Fruit fly (Drosophila melanogaster) whole organism, embryonic: ENCODE measurements around the gene Megf8.
A peak's percentile ranks its signal among the peaks of the same experiment; 100 is the strongest.

Source experiments
- Atf6 ChIP-seq: fragments of 200-800 bp; sonication (Bioruptor generic); IDR thresholded peaks from 2 replicates; pipeline ENCODE4 v1.3.6; 2022; ENCODE audit warnings: missing biosample characterization, missing genetic modification characterization
- BEAF-32 ChIP-seq: fragments of 200-800 bp; sonication (Bioruptor generic); optimal IDR thresholded peaks from 3 replicates; lab custom pipeline; 2017; ENCODE audit warnings: missing biosample characterization, missing genetic modification characterization, mild to moderate bottlenecking, moderate library complexity, missing genetic modification reagents
- Blimp-1 ChIP-seq: fragments of 200-800 bp; sonication (Bioruptor generic); optimal IDR thresholded peaks from 3 replicates; lab custom pipeline; 2018; ENCODE audit warnings: missing biosample characterization, missing genetic modification characterization, mild to moderate bottlenecking, moderate library complexity, missing genetic modification reagents
- CG10274 ChIP-seq: fragments of 200-800 bp; sonication (Bioruptor generic); optimal IDR thresholded peaks from 3 replicates; lab custom pipeline; 2017; ENCODE audit warnings: missing biosample characterization, mild to moderate bottlenecking, missing genetic modification characterization
- CG11247 ChIP-seq: fragments of 200-800 bp; sonication (Bioruptor generic); IDR thresholded peaks from 2 replicates; pipeline ENCODE4 v1.3.6; 2022; ENCODE audit warnings: missing biosample characterization, missing genetic modification characterization
- CG11560 ChIP-seq: fragments of 200-800 bp; sonication (Bioruptor generic); IDR thresholded peaks from 3 replicates; pipeline ENCODE4 v1.3.6; 2022; ENCODE audit warnings: missing biosample characterization, missing genetic modification characterization
- CG1233 ChIP-seq: fragments of 200-800 bp; sonication (Bioruptor generic); optimal IDR thresholded peaks from 4 replicates; lab custom pipeline; 2018; ENCODE audit warnings: missing biosample characterization, mild to moderate bottlenecking, missing genetic modification characterization
- CG13624 ChIP-seq: fragments of 200-800 bp; sonication (Bioruptor generic); optimal IDR thresholded peaks from 2 replicates; lab custom pipeline; 2016; ENCODE audit warnings: missing biosample characterization, missing genetic modification characterization
- CG13775 ChIP-seq: fragments of 200-800 bp; sonication (Bioruptor generic); optimal IDR thresholded peaks from 3 replicates; lab custom pipeline; 2017; ENCODE audit warnings: missing biosample characterization, mild to moderate bottlenecking, missing genetic modification characterization
- CG15601 ChIP-seq: fragments of 200-800 bp; sonication (Bioruptor generic); optimal IDR thresholded peaks from 3 replicates; lab custom pipeline; 2019; ENCODE audit warnings: missing biosample characterization, mild to moderate bottlenecking, missing genetic modification characterization, moderate library complexity
- CG16815 ChIP-seq: fragments of 200-800 bp; sonication (Bioruptor generic); optimal IDR thresholded peaks from 3 replicates; lab custom pipeline; 2017; ENCODE audit warnings: missing biosample characterization, mild to moderate bottlenecking, missing genetic modification characterization
- CG17361 ChIP-seq: fragments of 200-800 bp; sonication (Bioruptor generic); IDR thresholded peaks from 3 replicates; pipeline ENCODE4 v1.3.6; 2022; ENCODE audit warnings: missing biosample characterization, missing genetic modification characterization
- CG2678 ChIP-seq: fragments of 200-800 bp; sonication (Bioruptor generic); optimal IDR thresholded peaks from 3 replicates; lab custom pipeline; 2019; ENCODE audit warnings: missing biosample characterization, mild to moderate bottlenecking, missing genetic modification characterization, moderate library complexity
- CG2712 ChIP-seq: fragments of 200-800 bp; optimal IDR thresholded peaks from 3 replicates; lab custom pipeline; 2019; ENCODE audit warnings: missing biosample characterization, mild to moderate bottlenecking, missing genetic modification characterization, moderate library complexity
- CG32767 ChIP-seq: fragments of 200-800 bp; sonication (Bioruptor generic); IDR thresholded peaks from 2 replicates; pipeline ENCODE4 v1.3.6; 2022; ENCODE audit warnings: missing biosample characterization, missing genetic modification characterization
- CG34422 ChIP-seq: fragments of 200-800 bp; sonication (Bioruptor generic); IDR thresholded peaks from 3 replicates; pipeline ENCODE4 v1.3.6; 2022; ENCODE audit warnings: missing biosample characterization, missing genetic modification characterization
- CG3847 ChIP-seq: fragments of 200-800 bp; sonication (Bioruptor generic); IDR thresholded peaks from 2 replicates; pipeline ENCODE4 v1.3.6; 2022; ENCODE audit warnings: missing biosample characterization, missing genetic modification characterization
- CG7928 ChIP-seq: fragments of 200-800 bp; sonication (Bioruptor generic); optimal IDR thresholded peaks from 2 replicates; lab custom pipeline; 2017; ENCODE audit warnings: missing biosample characterization, mild to moderate bottlenecking, missing genetic modification characterization
- CG7963 ChIP-seq: fragments of 200-800 bp; sonication (Bioruptor generic); IDR thresholded peaks from 3 replicates; pipeline ENCODE4 v1.3.6; 2022; ENCODE audit warnings: missing biosample characterization, missing genetic modification characterization; ENCODE audit not compliant: partially characterized antibody
- CG8478 ChIP-seq: fragments of >200 bp; optimal IDR thresholded peaks from 2 replicates; lab custom pipeline; 2018
- CG8944 ChIP-seq: fragments of 200-800 bp; sonication (Bioruptor generic); optimal IDR thresholded peaks from 3 replicates; lab custom pipeline; 2016; ENCODE audit warnings: missing biosample characterization, missing genetic modification characterization
- CG9797 ChIP-seq: fragments of 200-800 bp; sonication (Bioruptor generic); optimal IDR thresholded peaks from 3 replicates; lab custom pipeline; 2018; ENCODE audit warnings: missing biosample characterization, mild to moderate bottlenecking, missing genetic modification characterization
- Camta ChIP-seq: fragments of 200-800 bp; sonication (Bioruptor generic); optimal IDR thresholded peaks from 2 replicates; lab custom pipeline; 2016; ENCODE audit warnings: missing biosample characterization, missing genetic modification characterization
- Eip74EF ChIP-seq, 2 experiments: fragments of 200-800 bp in 1 of 2; fragments of >200 bp in 1 of 2; sonication (Bioruptor generic) in 1 of 2; optimal IDR thresholded peaks; 2 replicates each; lab custom pipeline; 2017 to 2019; ENCODE audit warnings: missing biosample characterization in 2 of 2, missing genetic modification characterization in 2 of 2, mild to moderate bottlenecking in 1 of 2, moderate library complexity in 1 of 2
- Gsc ChIP-seq: fragments of 200-800 bp; sonication (Bioruptor generic); IDR thresholded peaks from 2 replicates; pipeline ENCODE4 v1.3.6; 2022; ENCODE audit warnings: missing biosample characterization, missing genetic modification characterization
- HLHmδ ChIP-seq: fragments of 200-800 bp; sonication (Bioruptor generic); optimal IDR thresholded peaks from 2 replicates; lab custom pipeline; 2018; ENCODE audit warnings: missing biosample characterization, mild to moderate bottlenecking, missing genetic modification characterization, moderate library complexity
- Hmr ChIP-seq: fragments of 200-800 bp; sonication (Bioruptor generic); optimal IDR thresholded peaks from 3 replicates; lab custom pipeline; 2017; ENCODE audit warnings: mild to moderate bottlenecking, missing biosample characterization, missing genetic modification reagents, missing genetic modification characterization
- Hr51 ChIP-seq, 2 experiments: fragments of 200-800 bp; sonication (Bioruptor generic); optimal IDR thresholded peaks; 2 replicates in 1 of 2; 3 replicates in 1 of 2; lab custom pipeline; 2016 to 2018; ENCODE audit warnings: missing biosample characterization in 2 of 2, missing genetic modification characterization in 2 of 2, mild to moderate bottlenecking in 1 of 2, moderate library complexity in 1 of 2
- Med ChIP-seq: fragments of 200-800 bp; sonication (Bioruptor generic); peaks from one replicate; lab custom pipeline; 2016; ENCODE audit warnings: missing biosample characterization, missing genetic modification characterization, mild to moderate bottlenecking, inconsistent platforms, moderate library complexity
- Oli ChIP-seq: fragments of 200-800 bp; sonication (Bioruptor generic); optimal IDR thresholded peaks from 2 replicates; lab custom pipeline; 2018; ENCODE audit warnings: missing biosample characterization, mild to moderate bottlenecking, missing genetic modification characterization, moderate library complexity
- Scr ChIP-seq: fragments of 200-800 bp; sonication (Bioruptor generic); IDR thresholded peaks from 2 replicates; pipeline ENCODE4 v1.3.6; 2022; ENCODE audit warnings: missing biosample characterization, missing genetic modification characterization; ENCODE audit not compliant: partially characterized antibody
- Sin3A ChIP-seq: fragments of >200 bp; optimal IDR thresholded peaks from 2 replicates; lab custom pipeline; 2018
- Usf ChIP-seq: fragments of 200-800 bp; sonication (Bioruptor generic); optimal IDR thresholded peaks from 2 replicates; lab custom pipeline; 2017; ENCODE audit warnings: missing genotype, missing biosample characterization, missing genetic modification characterization
- ab ChIP-seq: fragments of 200-800 bp; sonication (Bioruptor generic); optimal IDR thresholded peaks from 2 replicates; lab custom pipeline; 2016; ENCODE audit warnings: missing biosample characterization, missing genetic modification characterization
- al ChIP-seq: fragments of 200-800 bp; sonication (Bioruptor generic); IDR thresholded peaks from 2 replicates; pipeline ENCODE4 v1.3.6; 2022; ENCODE audit warnings: missing biosample characterization, missing genetic modification characterization
- bab2 ChIP-seq: fragments of 200-800 bp; sonication (Bioruptor generic); optimal IDR thresholded peaks from 2 replicates; lab custom pipeline; 2016; ENCODE audit warnings: missing biosample characterization, missing genetic modification characterization
- danr ChIP-seq: fragments of 200-800 bp; sonication (Bioruptor generic); IDR thresholded peaks from 2 replicates; pipeline ENCODE4 v1.3.6; 2022; ENCODE audit warnings: missing biosample characterization, missing genetic modification characterization
- dati ChIP-seq: fragments of 200-800 bp; sonication (Bioruptor generic); IDR thresholded peaks from 2 replicates; pipeline ENCODE4 v1.3.6; 2022; ENCODE audit warnings: missing biosample characterization, missing genetic modification characterization
- dysf ChIP-seq: fragments of 200-800 bp; sonication (Bioruptor generic); IDR thresholded peaks from 3 replicates; pipeline ENCODE4 v1.3.6; 2022; ENCODE audit warnings: missing biosample characterization, missing genetic modification characterization
- esg ChIP-seq: fragments of 200-800 bp; sonication (Bioruptor generic); conservative IDR thresholded peaks from 2 replicates; pipeline ENCODE4 v1.3.6; 2022; ENCODE audit warnings: missing biosample characterization, missing genetic modification characterization
- gem ChIP-seq: fragments of 200-800 bp; sonication (Bioruptor generic); optimal IDR thresholded peaks from 2 replicates; lab custom pipeline; 2019; ENCODE audit warnings: missing biosample characterization, mild to moderate bottlenecking, missing genetic modification characterization, moderate library complexity
- her ChIP-seq: fragments of 200-800 bp; sonication (Bioruptor generic); optimal IDR thresholded peaks from 2 replicates; lab custom pipeline; 2016; ENCODE audit warnings: missing biosample characterization, missing genetic modification characterization
- mam ChIP-seq: fragments of 200-800 bp; sonication (Bioruptor generic); optimal IDR thresholded peaks from 3 replicates; lab custom pipeline; 2016; ENCODE audit warnings: missing biosample characterization, missing genetic modification characterization
- oc ChIP-seq: fragments of 200-800 bp; sonication (Bioruptor generic); optimal IDR thresholded peaks from 2 replicates; lab custom pipeline; 2018; ENCODE audit warnings: missing biosample characterization, mild to moderate bottlenecking, missing genetic modification characterization, moderate library complexity
- p53 ChIP-seq: fragments of 200-800 bp; sonication (Bioruptor generic); optimal IDR thresholded peaks from 2 replicates; lab custom pipeline; 2016; ENCODE audit warnings: missing biosample characterization, missing genetic modification characterization
- salm ChIP-seq: fragments of 200-800 bp; sonication (Bioruptor generic); optimal IDR thresholded peaks from 2 replicates; lab custom pipeline; 2018; ENCODE audit warnings: missing biosample characterization, mild to moderate bottlenecking, missing genetic modification characterization
- sens-2 ChIP-seq: fragments of 200-800 bp; sonication (Bioruptor generic); IDR thresholded peaks from 2 replicates; pipeline ENCODE4 v1.3.6; 2022; ENCODE audit warnings: missing biosample characterization, missing genetic modification characterization
- sisA ChIP-seq: fragments of 200-800 bp; sonication (Bioruptor generic); IDR thresholded peaks from 2 replicates; pipeline ENCODE4 v1.3.6; 2022; ENCODE audit warnings: missing biosample characterization, missing genetic modification characterization
- stc ChIP-seq: fragments of 200-800 bp; sonication (Bioruptor generic); IDR thresholded peaks from 2 replicates; pipeline ENCODE4 v1.3.6; 2022; ENCODE audit warnings: missing biosample characterization, missing genetic modification characterization
- tx ChIP-seq: fragments of 200-800 bp; sonication (Bioruptor generic); optimal IDR thresholded peaks from 2 replicates; lab custom pipeline; 2016; ENCODE audit warnings: missing biosample characterization, missing genetic modification characterization

Gene Megf8

DNA sequence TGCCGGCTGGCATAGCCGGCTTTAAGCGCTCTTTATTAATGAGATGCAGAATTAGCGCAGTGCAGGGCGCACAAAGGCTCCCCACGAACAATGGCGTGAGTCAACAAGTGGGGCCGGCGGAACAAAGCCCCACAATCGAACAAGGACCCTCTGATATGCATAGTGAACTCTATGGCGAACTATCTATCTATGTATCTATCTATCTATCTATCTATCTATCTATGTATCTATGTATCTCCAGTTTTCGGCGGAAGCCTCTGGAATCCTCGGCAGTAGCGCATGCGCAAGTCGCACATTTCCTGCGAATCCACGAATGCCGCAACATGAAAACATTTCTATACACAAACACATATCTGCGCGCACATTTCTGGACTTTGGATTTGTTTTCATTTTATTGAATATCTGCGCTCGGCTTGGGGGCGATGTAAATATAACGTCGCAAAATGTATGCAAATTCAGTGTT lies 42.7 kb upstream of the Megf8 start (continued):
- TF ChIP-seq Usf (GFP tag; lab: Kevin White, UChicago) (peak; percentile 39), CG16815 (GFP tag; lab: Kevin White, UChicago) (peak; percentile 53), tx (GFP tag; lab: Kevin White, UChicago) (no peak), CG11247 (GFP tag; lab: Robert Waterston, UW) (no peak), Med (GFP tag; lab: Kevin White, UChicago) (peak; percentile 82), Eip74EF (GFP tag; optimal IDR thresholded peaks at IDR 0.05; lab: Kevin White, UChicago) (no peak), Atf6 (GFP tag; lab: Robert Waterston, UW) (peak; percentile 51; the same call in 1 of the 2 replicates), CG17361 (GFP tag; lab: Robert Waterston, UW) (0 out of 3 replicates have a peak, but pooled peaks have one; percentile 23), CG8478 (lab: Kevin White, UChicago) (no peak), mam (GFP tag; lab: Kevin White, UChicago) (peak; percentile 47), bab2 (peak; percentile 43), CG7928 (GFP tag; lab: Kevin White, UChicago) (peak; percentile 8), al (GFP tag; lab: Robert Waterston, UW) (peak; percentile 59), her (peak; percentile 49), CG11560 (peak; percentile 53; the same call in 1 of the 3 replicates), dati (no peak), CG13624 (peak; percentile 50), HLHmδ (no peak), Hmr (GFP tag; lab: Kevin White, UChicago) (peak; percentile 55), Hr51 (GFP tag; optimal IDR thresholded peaks at IDR 0.05; lab: Kevin White, UChicago) (peak; percentile 3 to 11), CG1233 (GFP tag; lab: Kevin White, UChicago) (peak; percentile 10), salm (tag; lab: Kevin White, UChicago) (no peak), CG7963 (no peak), p53 (GFP tag; lab: Kevin White, UChicago) (no peak), gem (peak; percentile 7), CG2678 (peak; percentile 45), CG10274 (peak; percentile 97), dysf (peak; percentile 18; the same call in 1 of the 3 replicates), CG3847 (GFP tag; lab: Robert Waterston, UW) (peak; percentile 47), stc (no peak)

DNA sequence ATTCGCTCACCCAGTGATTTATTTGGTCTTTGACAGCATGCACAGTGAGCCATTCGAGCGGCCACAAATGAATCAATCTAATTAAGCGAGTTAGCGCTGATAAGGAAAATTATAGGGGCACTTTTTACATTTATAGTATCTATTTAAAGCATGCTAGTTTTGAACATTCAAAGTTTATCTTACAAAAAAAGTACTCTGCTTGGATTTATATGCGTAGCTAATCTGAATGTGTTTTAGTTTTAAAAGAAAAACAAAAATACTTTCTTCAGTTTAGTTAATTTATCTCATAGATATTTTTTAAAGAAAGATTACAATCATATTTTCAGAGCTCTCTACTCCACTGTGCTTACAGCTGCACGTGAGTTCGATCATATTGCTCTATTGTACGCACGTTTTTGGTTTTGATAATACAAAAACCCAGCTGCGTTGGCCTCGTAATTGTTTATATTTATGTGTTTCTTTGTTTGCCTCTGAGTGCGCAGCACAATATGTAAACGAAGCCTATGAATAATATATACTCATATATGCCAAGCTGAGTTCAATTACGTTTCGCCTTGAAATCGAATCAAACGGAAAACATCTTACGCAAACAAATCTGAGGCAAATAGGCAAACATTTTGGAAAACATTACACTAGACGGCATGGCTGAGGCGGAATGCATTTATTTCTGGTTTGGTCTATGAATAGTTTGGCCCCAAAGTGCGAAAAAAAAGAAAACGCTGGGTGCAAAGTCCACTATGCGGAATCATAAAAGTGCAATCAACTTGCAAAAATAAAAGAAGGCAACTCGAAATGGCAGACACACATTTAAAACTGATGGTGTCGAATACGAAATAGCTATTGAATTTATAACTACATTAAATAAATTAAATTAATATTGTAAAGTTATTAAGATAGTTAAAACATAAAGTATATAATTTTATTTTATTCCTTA lies 41.3 kb upstream of the Megf8 start:
- TF ChIP-seq Gsc (GFP tag; lab: Robert Waterston, UW) (no peak), BEAF-32 (peak; percentile 13), CG2712 (tag; lab: Kevin White, UChicago) (peak; percentile 92), Camta (GFP tag; lab: Kevin White, UChicago) (peak; percentile 82), oc (peak; percentile 64), CG15601 (tag; lab: Kevin White, UChicago) (peak; percentile 65), Scr (GFP tag; lab: Robert Waterston, UW) (no peak), CG9797 (peak; percentile 4), sens-2 (GFP tag; lab: Robert Waterston, UW) (peak; percentile 59), danr (GFP tag; lab: Robert Waterston, UW) (peak; percentile 82), CG11560 (peak; percentile 77), CG13775 (GFP tag; lab: Kevin White, UChicago) (peak; percentile 88), CG32767 (GFP tag; lab: Robert Waterston, UW) (peak; percentile 84), ab (peak; percentile 35), esg (GFP tag; lab: Robert Waterston, UW) (peak; percentile 86), sisA (GFP tag; lab: Robert Waterston, UW) (peak; percentile 83), CG8944 (GFP tag; lab: Kevin White, UChicago) (peak; percentile 73), Med (GFP tag; lab: Kevin White, UChicago) (peak; percentile 93), Blimp-1 (GFP tag; lab: Kevin White, UChicago) (peak; percentile 76), Oli (tag; lab: Kevin White, UChicago) (peak; percentile 91), CG34422 (peak; percentile 90), Sin3A (lab: Kevin White, UChicago) (no peak)
